Worm (Caenorhabditis elegans) whole organism, L1 larva: ENCODE measurements around the gene sri-40.
"Not testable (repeated sequence)": the region's sequence is repeated elsewhere in the genome, so short reads cannot be mapped to it uniquely, and the experiment has no call there.

Source experiments
- ceh-82 ChIP-seq, 3 experiments: fragments of 150-350 bp in 1 of 3; sonication (generic microtip) in 2 of 3; optimal IDR thresholded peaks; 2 replicates each; lab custom pipeline; 2014 to 2017; ENCODE audit warnings: missing biosample characterization in 3 of 3, missing genetic modification characterization in 3 of 3
- efl-1 ChIP-seq, 4 experiments: fragments of 150-350 bp; optimal IDR thresholded peaks in 3 of 4; peaks in 1 of 4; 1 replicate in 1 of 4; 2 replicates in 3 of 4; lab custom pipeline; 2014; ENCODE audit warnings: missing biosample characterization in 2 of 4, missing genetic modification characterization in 2 of 4, missing genetic modification reagents in 2 of 4
- fkh-10 ChIP-seq: sonication (generic microtip); optimal IDR thresholded peaks from 2 replicates; lab custom pipeline; 2017; ENCODE audit warnings: missing biosample characterization, missing genetic modification reagents, missing genetic modification characterization
- nhr-11 ChIP-seq: fragments of 150-350 bp; optimal IDR thresholded peaks from 2 replicates; lab custom pipeline; 2014; ENCODE audit warnings: missing biosample characterization, missing genetic modification characterization
- nhr-12 ChIP-seq: sonication (generic microtip); optimal IDR thresholded peaks from 2 replicates; lab custom pipeline; 2017; ENCODE audit warnings: missing biosample characterization, missing genetic modification characterization
- nhr-76 ChIP-seq: sonication (generic microtip); optimal IDR thresholded peaks from 2 replicates; lab custom pipeline; 2017; ENCODE audit warnings: missing biosample characterization, missing genetic modification characterization
- rnt-1 ChIP-seq: sonication (generic microtip); optimal IDR thresholded peaks from 2 replicates; lab custom pipeline; 2016; ENCODE audit warnings: mild to moderate bottlenecking, missing genetic modification characterization, moderate library complexity, missing compliant biosample characterization
- tbx-2 ChIP-seq: sonication (generic microtip); optimal IDR thresholded peaks from 2 replicates; lab custom pipeline; 2016; ENCODE audit warnings: missing genetic modification characterization, missing compliant biosample characterization

- TF ChIP-seq efl-1 (optimal IDR thresholded peaks at IDR 0.05; lab: Kevin White, UChicago); efl-1 (GFP tag; optimal IDR thresholded peaks at IDR 0.05 in 1 of 2; lab: Kevin White, UChicago); nhr-76 (tag; lab: Kevin White, UChicago); fkh-10; nhr-12 (tag; lab: Kevin White, UChicago); nhr-11; rnt-1; tbx-2 (tag; lab: Kevin White, UChicago); ceh-82 (tag; optimal IDR thresholded peaks at IDR 0.05; lab: Kevin White, UChicago): not testable (repeated sequence)
These were observed 34.9 kb upstream of the sri-40 start, which contains the start of gene sri-42 for ce11 chrII:3142855-3143254.
